Fruit fly (Drosophila melanogaster) whole organism, embryonic: ENCODE data around the gene CG13117.
A peak's percentile ranks its signal among the peaks of the same experiment; 100 is the strongest.

ENCODE experiments used
- Bdp1 ChIP-seq: fragments of 200-800 bp; sonication (Bioruptor generic); optimal IDR thresholded peaks from 3 replicates; lab custom pipeline; 2016; ENCODE audit warnings: missing biosample characterization, missing genetic modification characterization
- CG10209 ChIP-seq: fragments of 200-800 bp; sonication (Bioruptor generic); optimal IDR thresholded peaks from 3 replicates; lab custom pipeline; 2017; ENCODE audit warnings: missing biosample characterization, mild to moderate bottlenecking, missing genetic modification characterization, missing genetic modification reagents
- CG10565 ChIP-seq: fragments of 200-800 bp; sonication (Bioruptor generic); optimal IDR thresholded peaks from 3 replicates; lab custom pipeline; 2016; ENCODE audit warnings: missing biosample characterization, mild to moderate bottlenecking, missing genetic modification characterization
- CG11085 ChIP-seq: fragments of 200-800 bp; sonication (Bioruptor generic); IDR thresholded peaks from 2 replicates; pipeline ENCODE4 v1.3.6; 2022; ENCODE audit warnings: missing biosample characterization, missing genetic modification characterization
- CG11504 ChIP-seq: fragments of 200-800 bp; sonication (Bioruptor generic); optimal IDR thresholded peaks from 3 replicates; lab custom pipeline; 2019; ENCODE audit warnings: missing biosample characterization, mild to moderate bottlenecking, missing genetic modification characterization, moderate library complexity
- CG14050 ChIP-seq: fragments of 200-800 bp; sonication (Bioruptor generic); IDR thresholded peaks from 3 replicates; pipeline ENCODE4 v1.3.6; 2022; ENCODE audit warnings: missing biosample characterization, missing genetic modification characterization
- CG15011 ChIP-seq: fragments of 200-800 bp; sonication (Bioruptor generic); optimal IDR thresholded peaks from 3 replicates; lab custom pipeline; 2018; ENCODE audit warnings: missing biosample characterization, mild to moderate bottlenecking, missing genetic modification characterization
- CG15073 ChIP-seq: fragments of 200-800 bp; sonication (Bioruptor generic); optimal IDR thresholded peaks from 2 replicates; lab custom pipeline; 2016; ENCODE audit warnings: missing biosample characterization, missing genetic modification characterization
- CG1647 ChIP-seq: fragments of 200-800 bp; sonication (Bioruptor generic); optimal IDR thresholded peaks from 3 replicates; lab custom pipeline; 2016; ENCODE audit warnings: missing biosample characterization, missing genetic modification characterization
- CG17328 ChIP-seq: fragments of 200-800 bp; sonication (Bioruptor generic); IDR thresholded peaks from 2 replicates; pipeline ENCODE4 v1.3.6; 2022; ENCODE audit warnings: missing biosample characterization, missing genetic modification characterization
- CG17385 ChIP-seq: fragments of 200-800 bp; sonication (Bioruptor generic); optimal IDR thresholded peaks from 3 replicates; lab custom pipeline; 2018; ENCODE audit warnings: missing biosample characterization, mild to moderate bottlenecking, missing genetic modification characterization
- CG17802 ChIP-seq: fragments of 200-800 bp; sonication (Bioruptor generic); optimal IDR thresholded peaks from 2 replicates; lab custom pipeline; 2018; ENCODE audit warnings: missing biosample characterization, mild to moderate bottlenecking, missing genetic modification characterization, moderate library complexity
- CG17912 ChIP-seq: fragments of 200-800 bp; sonication (Bioruptor generic); optimal IDR thresholded peaks from 2 replicates; lab custom pipeline; 2018; ENCODE audit warnings: missing biosample characterization, mild to moderate bottlenecking, missing genetic modification characterization
- CG18599 ChIP-seq: fragments of 200-800 bp; sonication (Bioruptor generic); optimal IDR thresholded peaks from 3 replicates; lab custom pipeline; 2017; ENCODE audit warnings: missing biosample characterization, missing genetic modification characterization, mild to moderate bottlenecking, moderate library complexity, missing genetic modification reagents
- CG18619 ChIP-seq: fragments of 200-800 bp; sonication (Bioruptor generic); optimal IDR thresholded peaks from 3 replicates; lab custom pipeline; 2017; ENCODE audit warnings: missing biosample characterization, mild to moderate bottlenecking, missing genetic modification characterization
- CG33213 ChIP-seq: fragments of 200-800 bp; sonication (Bioruptor generic); optimal IDR thresholded peaks from 3 replicates; lab custom pipeline; 2016; ENCODE audit warnings: missing biosample characterization, missing genetic modification characterization
- CG4282 ChIP-seq: fragments of 200-800 bp; sonication (Bioruptor generic); optimal IDR thresholded peaks from 2 replicates; lab custom pipeline; 2016; ENCODE audit warnings: missing biosample characterization, missing genetic modification characterization
- CG4404 ChIP-seq: fragments of 200-800 bp; sonication (Bioruptor generic); IDR thresholded peaks from 2 replicates; pipeline ENCODE4 v1.3.6; 2022; ENCODE audit warnings: missing biosample characterization, missing genetic modification characterization
- CG6689 ChIP-seq: fragments of 200-800 bp; sonication (Bioruptor generic); IDR thresholded peaks from 2 replicates; pipeline ENCODE4 v1.3.6; 2022; ENCODE audit warnings: missing biosample characterization, missing genetic modification characterization
- CG7928 ChIP-seq: fragments of 200-800 bp; sonication (Bioruptor generic); optimal IDR thresholded peaks from 2 replicates; lab custom pipeline; 2017; ENCODE audit warnings: missing biosample characterization, mild to moderate bottlenecking, missing genetic modification characterization
- CkIIα-i1 ChIP-seq: fragments of 200-800 bp; sonication (Bioruptor generic); IDR thresholded peaks from 2 replicates; pipeline ENCODE4 v1.3.6; 2022; ENCODE audit warnings: missing biosample characterization, missing genetic modification characterization
- D19B ChIP-seq: fragments of 200-800 bp; sonication (Bioruptor generic); optimal IDR thresholded peaks from 2 replicates; lab custom pipeline; 2017; ENCODE audit warnings: missing biosample characterization, mild to moderate bottlenecking, missing genetic modification characterization
- Doc2 ChIP-seq: fragments of 200-800 bp; sonication (Bioruptor generic); IDR thresholded peaks from 2 replicates; pipeline ENCODE4 v1.3.6; 2022; ENCODE audit warnings: missing biosample characterization, missing genetic modification characterization
- Hmx ChIP-seq: fragments of 200-800 bp; sonication (Bioruptor generic); optimal IDR thresholded peaks from 2 replicates; lab custom pipeline; 2016; ENCODE audit warnings: missing biosample characterization, missing genetic modification characterization
- Hr51 ChIP-seq, 2 experiments: fragments of 200-800 bp; sonication (Bioruptor generic); optimal IDR thresholded peaks; 2 replicates in 1 of 2; 3 replicates in 1 of 2; lab custom pipeline; 2016 to 2018; ENCODE audit warnings: missing biosample characterization in 2 of 2, missing genetic modification characterization in 2 of 2, mild to moderate bottlenecking in 1 of 2, moderate library complexity in 1 of 2
- Mad ChIP-seq: fragments of 200-800 bp; sonication (Bioruptor generic); optimal IDR thresholded peaks from 2 replicates; lab custom pipeline; 2016; ENCODE audit warnings: missing biosample characterization, missing genetic modification characterization
- Oaz ChIP-seq: fragments of 200-800 bp; sonication (Bioruptor generic); IDR thresholded peaks from 2 replicates; pipeline ENCODE4 v1.3.6; 2022; ENCODE audit warnings: missing biosample characterization, missing genetic modification characterization
- Optix ChIP-seq: fragments of 200-800 bp; sonication (Bioruptor generic); IDR thresholded peaks from 3 replicates; pipeline ENCODE4 v1.3.6; 2022; ENCODE audit warnings: missing biosample characterization, missing genetic modification characterization
- PHDP ChIP-seq: fragments of 200-800 bp; sonication (Bioruptor generic); optimal IDR thresholded peaks from 3 replicates; lab custom pipeline; 2018; ENCODE audit warnings: missing biosample characterization, mild to moderate bottlenecking, missing genetic modification characterization, moderate library complexity
- Poxn ChIP-seq: fragments of 200-800 bp; sonication (Bioruptor generic); IDR thresholded peaks from 2 replicates; pipeline ENCODE4 v1.3.6; 2022; ENCODE audit warnings: missing biosample characterization, missing genetic modification characterization
- Ravus ChIP-seq: fragments of 200-800 bp; sonication (Bioruptor generic); IDR thresholded peaks from 2 replicates; pipeline ENCODE4 v1.3.6; 2022; ENCODE audit warnings: missing biosample characterization, missing genetic modification characterization
- Stat92E ChIP-seq, 3 experiments: fragments of >200 bp in 2 of 3; fragments of 200-800 bp in 1 of 3; sonication (Bioruptor generic) in 1 of 3; optimal IDR thresholded peaks; 2 replicates each; lab custom pipeline; 2017 to 2019; ENCODE audit warnings: missing biosample characterization in 3 of 3, missing genetic modification characterization in 3 of 3, mild to moderate bottlenecking in 1 of 3, moderate library complexity in 1 of 3
- bab2 ChIP-seq: fragments of 200-800 bp; sonication (Bioruptor generic); optimal IDR thresholded peaks from 2 replicates; lab custom pipeline; 2016; ENCODE audit warnings: missing biosample characterization, missing genetic modification characterization
- dmrt99B ChIP-seq: fragments of 200-800 bp; sonication (Bioruptor generic); optimal IDR thresholded peaks from 2 replicates; lab custom pipeline; 2018; ENCODE audit warnings: missing biosample characterization, mild to moderate bottlenecking, missing genetic modification characterization, moderate library complexity
- ems ChIP-seq: fragments of 200-800 bp; sonication (Bioruptor generic); optimal IDR thresholded peaks from 3 replicates; lab custom pipeline; 2016; ENCODE audit warnings: missing biosample characterization, missing genetic modification characterization
- gsb ChIP-seq: fragments of 200-800 bp; sonication (Bioruptor generic); IDR thresholded peaks from 2 replicates; pipeline ENCODE4 v1.3.6; 2022; ENCODE audit warnings: missing biosample characterization, missing genetic modification characterization
- jigr1 ChIP-seq: fragments of 200-800 bp; sonication (Bioruptor generic); IDR thresholded peaks from 3 replicates; pipeline ENCODE4 v1.3.6; 2022; ENCODE audit warnings: missing biosample characterization, missing genetic modification characterization
- lbe ChIP-seq: fragments of 200-800 bp; sonication (Bioruptor generic); optimal IDR thresholded peaks from 2 replicates; lab custom pipeline; 2016; ENCODE audit warnings: missing biosample characterization, mild to moderate bottlenecking, missing genetic modification characterization
- peb ChIP-seq: fragments of 200-800 bp; sonication (Bioruptor generic); IDR thresholded peaks from 2 replicates; pipeline ENCODE4 v1.3.6; 2022; ENCODE audit warnings: missing biosample characterization, missing genetic modification characterization
- pnt ChIP-seq: fragments of 200-800 bp; sonication (Bioruptor generic); optimal IDR thresholded peaks from 3 replicates; lab custom pipeline; 2016; ENCODE audit warnings: missing biosample characterization, missing genetic modification characterization
- ranshi ChIP-seq: fragments of 200-800 bp; sonication (Bioruptor generic); IDR thresholded peaks from 2 replicates; pipeline ENCODE4 v1.3.6; 2022; ENCODE audit warnings: missing biosample characterization, missing genetic modification characterization
- schlank ChIP-seq: fragments of 200-800 bp; sonication (Bioruptor generic); optimal IDR thresholded peaks from 2 replicates; lab custom pipeline; 2018; ENCODE audit warnings: missing biosample characterization, mild to moderate bottlenecking, missing genetic modification characterization
- sens ChIP-seq: fragments of 200-800 bp; sonication (Bioruptor generic); peaks from one replicate; lab custom pipeline; 2016; ENCODE audit warnings: missing biosample characterization, missing genetic modification characterization
- seq ChIP-seq: fragments of 200-800 bp; sonication (Bioruptor generic); IDR thresholded peaks from 2 replicates; pipeline ENCODE4 v1.3.6; 2022; ENCODE audit warnings: missing biosample characterization, missing genetic modification characterization
- shn ChIP-seq: fragments of 200-800 bp; sonication (Bioruptor generic); optimal IDR thresholded peaks from 3 replicates; lab custom pipeline; 2016; ENCODE audit warnings: missing biosample characterization, missing genetic modification characterization
- sug ChIP-seq: fragments of 200-800 bp; optimal IDR thresholded peaks from 2 replicates; lab custom pipeline; 2019; ENCODE audit warnings: missing biosample characterization, mild to moderate bottlenecking, missing genetic modification characterization, moderate library complexity
- tap ChIP-seq: fragments of 200-800 bp; optimal IDR thresholded peaks from 3 replicates; lab custom pipeline; 2019; ENCODE audit warnings: missing biosample characterization, mild to moderate bottlenecking, missing genetic modification characterization, moderate library complexity
- tx ChIP-seq: fragments of 200-800 bp; sonication (Bioruptor generic); optimal IDR thresholded peaks from 2 replicates; lab custom pipeline; 2016; ENCODE audit warnings: missing biosample characterization, missing genetic modification characterization
- zf30C ChIP-seq: fragments of 200-800 bp; sonication (Bioruptor generic); optimal IDR thresholded peaks from 3 replicates; lab custom pipeline; 2018; ENCODE audit warnings: missing biosample characterization, mild to moderate bottlenecking, missing genetic modification characterization

The CG13117 gene

DNA sequence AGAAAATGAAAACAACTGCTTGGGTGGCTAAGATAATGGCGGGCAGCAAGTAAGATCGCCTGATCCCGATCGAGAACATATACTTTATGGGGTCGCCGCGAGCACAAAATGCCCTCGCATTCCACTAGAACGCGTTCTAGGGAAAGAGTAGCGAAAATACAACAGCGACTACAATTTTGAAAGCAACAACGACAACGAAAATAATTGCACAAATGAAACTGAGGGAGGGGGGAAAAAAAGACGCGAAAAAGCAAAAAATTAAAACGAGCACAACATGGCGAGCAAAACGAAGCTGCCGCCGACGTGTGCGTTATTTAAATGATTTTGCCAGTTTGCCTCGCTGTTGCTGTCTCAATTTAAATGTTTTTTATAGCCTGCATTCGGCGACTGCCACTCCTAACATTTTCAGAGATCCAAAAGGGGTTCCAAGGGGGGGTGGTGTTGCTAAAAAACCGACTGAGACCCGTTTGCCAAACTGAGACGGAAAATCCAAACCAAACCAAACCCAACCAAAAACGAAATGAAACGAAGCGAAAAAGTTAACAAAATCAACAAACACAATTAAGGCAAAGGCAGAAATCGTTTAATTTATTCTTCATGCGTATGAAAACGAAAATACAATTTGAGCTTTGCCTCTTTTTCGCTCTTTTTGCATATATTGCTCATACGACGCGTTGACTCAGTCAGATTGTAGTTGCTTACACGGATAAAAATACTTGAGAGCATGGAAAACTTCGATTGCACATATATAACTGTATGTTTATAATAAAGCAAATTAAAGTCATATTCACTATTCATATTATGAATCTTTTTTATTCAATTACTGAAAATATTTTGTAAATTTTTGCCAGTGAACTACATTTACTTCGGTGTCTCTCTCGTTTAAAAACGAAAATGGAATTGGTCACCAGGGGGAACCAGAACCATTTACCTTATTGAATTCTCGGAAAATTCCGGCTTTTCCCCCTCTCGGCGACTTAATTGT, 43.8 kb upstream of the CG13117 start (continued):
- TF ChIP-seq CG10565 (GFP tag; lab: Kevin White, UChicago) = no peak
- peak; percentile 2 for TF ChIP-seq sug (tag; lab: Kevin White, UChicago)
- no peak for TF ChIP-seq CG17912 (GFP tag; lab: Kevin White, UChicago)
- TF ChIP-seq tx (GFP tag; lab: Kevin White, UChicago) = no peak
- TF ChIP-seq jigr1 (GFP tag; lab: Robert Waterston, UW) = no peak; the same call in 2 of the 3 replicates
- peak; percentile 28 for TF ChIP-seq Hmx (GFP tag; lab: Kevin White, UChicago)
- TF ChIP-seq D19B (GFP tag; lab: Kevin White, UChicago) = peak; percentile 35
- TF ChIP-seq CG17328 (GFP tag; lab: Robert Waterston, UW) = peak; percentile 68
- TF ChIP-seq Doc2 = no peak
- TF ChIP-seq Stat92E (GFP tag; optimal IDR thresholded peaks at IDR 0.05; lab: Kevin White, UChicago) = no peak
- TF ChIP-seq Oaz = peak; percentile 61
- TF ChIP-seq lbe (GFP tag; lab: Kevin White, UChicago) = peak; percentile 41
- TF ChIP-seq CG18619 (GFP tag; lab: Kevin White, UChicago) = peak; percentile 34
- no peak for TF ChIP-seq Mad (GFP tag; lab: Kevin White, UChicago)
- peak; percentile 1 for TF ChIP-seq pnt (GFP tag; lab: Kevin White, UChicago)
- TF ChIP-seq sens (GFP tag; lab: Kevin White, UChicago) = peak; percentile 87
- TF ChIP-seq tap (tag; lab: Kevin White, UChicago) = peak; percentile 41
- peak; percentile 6 for TF ChIP-seq CG7928 (GFP tag; lab: Kevin White, UChicago)
- no peak for TF ChIP-seq CkIIα-i1 (GFP tag; lab: Robert Waterston, UW)
- peak; percentile 81 for TF ChIP-seq CG6689 (GFP tag; lab: Robert Waterston, UW)
- TF ChIP-seq dmrt99B (tag; lab: Kevin White, UChicago) = peak; percentile 66
- TF ChIP-seq CG18599 (GFP tag; lab: Kevin White, UChicago) = peak; percentile 76
- TF ChIP-seq CG4282 (GFP tag; lab: Kevin White, UChicago) = no peak
- peak; percentile 79 for TF ChIP-seq PHDP (tag; lab: Kevin White, UChicago)
- TF ChIP-seq gsb (GFP tag; lab: Robert Waterston, UW) = peak; percentile 78
- peak; percentile 50 for TF ChIP-seq Ravus (GFP tag; lab: Robert Waterston, UW)
- peak; percentile 45 for TF ChIP-seq CG10209 (GFP tag; lab: Kevin White, UChicago)
- peak; percentile 15 to 78 for TF ChIP-seq Hr51 (GFP tag; optimal IDR thresholded peaks at IDR 0.05; lab: Kevin White, UChicago)
- peak; percentile 22 for TF ChIP-seq Bdp1
- TF ChIP-seq peb (GFP tag; lab: Robert Waterston, UW) = peak; percentile 9; the same call in 1 of the 2 replicates
- 0 out of 3 replicates have a peak, but pooled peaks have one; percentile 26 for TF ChIP-seq Optix (GFP tag; lab: Robert Waterston, UW)
- no peak for TF ChIP-seq CG15073 (GFP tag; lab: Kevin White, UChicago)
- TF ChIP-seq CG33213 = no peak
- TF ChIP-seq shn = no peak
- peak; percentile 29 for TF ChIP-seq schlank (tag; lab: Kevin White, UChicago)
- no peak for TF ChIP-seq CG17802 (tag; lab: Kevin White, UChicago)
- peak; percentile 59 for TF ChIP-seq CG11085 (GFP tag; lab: Robert Waterston, UW)
- TF ChIP-seq CG15011 (GFP tag; lab: Kevin White, UChicago) = peak; percentile 27
- TF ChIP-seq bab2 (GFP tag; lab: Kevin White, UChicago) = peak; percentile 29
- peak; percentile 7 for TF ChIP-seq ems
- TF ChIP-seq zf30C = no peak
- peak; percentile 82 for TF ChIP-seq seq
- TF ChIP-seq CG17385 (GFP tag; lab: Kevin White, UChicago) = peak; percentile 63
- peak; percentile 68 for TF ChIP-seq Poxn (GFP tag; lab: Robert Waterston, UW)
- TF ChIP-seq CG1647 = peak; percentile 41
- peak; percentile 74 for TF ChIP-seq CG14050 (GFP tag; lab: Robert Waterston, UW)
- TF ChIP-seq CG11504 = peak; percentile 75
- TF ChIP-seq ranshi (GFP tag; lab: Robert Waterston, UW) = peak; percentile 82
- peak; percentile 24; the same call in 1 of the 2 replicates for TF ChIP-seq CG4404 (GFP tag; lab: Robert Waterston, UW)
